Worm (Caenorhabditis elegans): Measurements from ENCODE around the gene irld-48.

ce11 chrII:2990089-2990488, 34.2 kb downstream of the irld-48 start:
- peak in 1 of 2 experiments; percentile 75 for TF ChIP-seq unc-62 (GFP tag; optimal IDR thresholded peaks at IDR 0.05 in 1 of 2)
- TF ChIP-seq unc-62 (tag; optimal IDR thresholded peaks at IDR 0.05) = no peak
- no peak for TF ChIP-seq lin-39 (tag; optimal IDR thresholded peaks at IDR 0.05)
- TF ChIP-seq pqm-1 (tag; optimal IDR thresholded peaks at IDR 0.05) = no peak
- TF ChIP-seq vab-7 (GFP tag; IDR thresholded peaks at IDR 0.05) = no peak
- no peak for TF ChIP-seq D1046.2 (GFP tag; IDR thresholded peaks at IDR 0.05)
- no peak for TF ChIP-seq daf-16 (GFP tag; optimal IDR thresholded peaks at IDR 0.05)
- TF ChIP-seq daf-16 (tag; optimal IDR thresholded peaks at IDR 0.05) = no peak
- no peak for TF ChIP-seq attf-4 (tag; optimal IDR thresholded peaks at IDR 0.05)
- no peak for TF ChIP-seq unc-39 (tag; optimal IDR thresholded peaks at IDR 0.05)
- TF ChIP-seq nhr-11 (tag; optimal IDR thresholded peaks at IDR 0.05) = no peak
- no peak for TF ChIP-seq ZK337.2 (GFP tag; IDR thresholded peaks at IDR 0.05)
- no peak for TF ChIP-seq R02D3.7 (tag; optimal IDR thresholded peaks at IDR 0.05)

Data from whole organism, L4 larva.